Fruit fly (Drosophila melanogaster): ENCODE results near the gene Ir40a.

Gene Ir40a

dm6 chr2L:22214276-22214675, at the start of gene Ir40a:
TSS of gene Ir40a (minus strand) at chr2L:22214376.
- no peak for TF ChIP-seq CG13204 (GFP tag; optimal IDR thresholded peaks at IDR 0.05)
- TF ChIP-seq CG32121 (GFP tag; IDR thresholded peaks at IDR 0.05), result no peak
- no peak for TF ChIP-seq CG10348 (GFP tag; IDR thresholded peaks at IDR 0.05)
- no peak for TF ChIP-seq Ets98B (GFP tag; IDR thresholded peaks at IDR 0.05)
- no peak for TF ChIP-seq rn (GFP tag; IDR thresholded peaks at IDR 0.05)
- no peak for TF ChIP-seq CG14655 (GFP tag; optimal IDR thresholded peaks at IDR 0.05)
- TF ChIP-seq CG9948 (tag; optimal IDR thresholded peaks at IDR 0.05), result no peak
- no peak for TF ChIP-seq CG4496 (GFP tag; IDR thresholded peaks at IDR 0.05)
- no peak for TF ChIP-seq CG34367 (tag; optimal IDR thresholded peaks at IDR 0.05)
- TF ChIP-seq CG12605 (GFP tag; IDR thresholded peaks at IDR 0.05), result no peak
- TF ChIP-seq CG15710 (tag; optimal IDR thresholded peaks at IDR 0.05), result no peak
- TF ChIP-seq gl (tag; optimal IDR thresholded peaks at IDR 0.05), result no peak
- no peak for TF ChIP-seq fd96Ca (GFP tag; IDR thresholded peaks at IDR 0.05)
- no peak for TF ChIP-seq D1 (tag; optimal IDR thresholded peaks at IDR 0.05)

- TF ChIP-seq CG12605 (GFP tag; IDR thresholded peaks at IDR 0.05), result no peak
- TF ChIP-seq fd96Ca (GFP tag; IDR thresholded peaks at IDR 0.05), result no peak
- TF ChIP-seq CG4496 (GFP tag; IDR thresholded peaks at IDR 0.05), result no peak
- TF ChIP-seq EcR (GFP tag; optimal IDR thresholded peaks at IDR 0.05), result no peak
- TF ChIP-seq CG8159 (tag; optimal IDR thresholded peaks at IDR 0.05), result no peak
- no peak for TF ChIP-seq CG32121 (GFP tag; IDR thresholded peaks at IDR 0.05)
- TF ChIP-seq CG9948 (tag; optimal IDR thresholded peaks at IDR 0.05), result no peak
- no peak for TF ChIP-seq rn (GFP tag; IDR thresholded peaks at IDR 0.05)
- no peak for TF ChIP-seq CG34367 (tag; optimal IDR thresholded peaks at IDR 0.05)
- TF ChIP-seq CG15710 (tag; optimal IDR thresholded peaks at IDR 0.05), result no peak
Measured at dm6 chr2L:22261047-22261446, 46.9 kb upstream of the Ir40a start.

- TF ChIP-seq CG34367 (tag; optimal IDR thresholded peaks at IDR 0.05), result no peak
- TF ChIP-seq Pif1B (GFP tag; optimal IDR thresholded peaks at IDR 0.05), result no peak
- TF ChIP-seq rn (GFP tag; IDR thresholded peaks at IDR 0.05), result no peak
- TF ChIP-seq CG14655 (GFP tag; optimal IDR thresholded peaks at IDR 0.05), result no peak
- TF ChIP-seq gl (tag; optimal IDR thresholded peaks at IDR 0.05), result no peak
- no peak for TF ChIP-seq CG9948 (tag; optimal IDR thresholded peaks at IDR 0.05)
- TF ChIP-seq Pif1A (GFP tag; optimal IDR thresholded peaks at IDR 0.05), result no peak
- TF ChIP-seq Snoo (tag; optimal IDR thresholded peaks at IDR 0.05), result no peak
- no peak for TF ChIP-seq CG8159 (tag; optimal IDR thresholded peaks at IDR 0.05)
- no peak for TF ChIP-seq CG13204 (GFP tag; optimal IDR thresholded peaks at IDR 0.05)
- no peak for TF ChIP-seq D1 (tag; optimal IDR thresholded peaks at IDR 0.05)
- TF ChIP-seq CG12605 (GFP tag; IDR thresholded peaks at IDR 0.05), result no peak
- no peak for TF ChIP-seq fd96Ca (GFP tag; IDR thresholded peaks at IDR 0.05)
- no peak for TF ChIP-seq Ets98B (GFP tag; IDR thresholded peaks at IDR 0.05)
Measured at dm6 chr2L:22249570-22250274, 35.5 kb upstream of the Ir40a start, which contains the start of gene Tif-IA. TSS of gene Tif-IA (plus strand) at chr2L:22249876.

dm6 chr2L:22248230-22248629, 34.1 kb upstream of the Ir40a start:
- TF ChIP-seq CG9948 (tag; optimal IDR thresholded peaks at IDR 0.05) (no peak), CG12605 (GFP tag; IDR thresholded peaks at IDR 0.05) (no peak), CG8159 (tag; optimal IDR thresholded peaks at IDR 0.05) (no peak), EcR (GFP tag; optimal IDR thresholded peaks at IDR 0.05) (no peak), rn (GFP tag; IDR thresholded peaks at IDR 0.05) (no peak), CG17806 (tag; optimal IDR thresholded peaks at IDR 0.05) (no peak), Ets98B (GFP tag; IDR thresholded peaks at IDR 0.05) (no peak), Pif1B (GFP tag; optimal IDR thresholded peaks at IDR 0.05) (no peak), gl (tag; optimal IDR thresholded peaks at IDR 0.05) (no peak), Pif1A (GFP tag; optimal IDR thresholded peaks at IDR 0.05) (no peak)

dm6 chr2L:22247455-22248058, 33.4 kb upstream of the Ir40a start, which contains the start of gene RpL21:
TSS of gene RpL21 (minus strand) at chr2L:22247875.
- TF ChIP-seq CG8159 (tag; optimal IDR thresholded peaks at IDR 0.05) (peak; percentile 3), EcR (GFP tag; optimal IDR thresholded peaks at IDR 0.05) (no peak)

- TF ChIP-seq Snoo (tag; optimal IDR thresholded peaks at IDR 0.05) (peak; percentile 23), CG15710 (tag; optimal IDR thresholded peaks at IDR 0.05) (peak; percentile 0), Ets98B (GFP tag; IDR thresholded peaks at IDR 0.05) (no peak), CG8159 (tag; optimal IDR thresholded peaks at IDR 0.05) (peak; percentile 36)
Measured at dm6 chr2L:22239611-22240219, 25.5 kb upstream of the Ir40a start, which contains the start of gene Nubpl. TSS of gene Nubpl (plus strand) at chr2L:22239916.

dm6 chr2L:22176398-22176797, 37.8 kb downstream of the Ir40a start:
- TF ChIP-seq CG9948 (tag; optimal IDR thresholded peaks at IDR 0.05) (no peak), CG15710 (tag; optimal IDR thresholded peaks at IDR 0.05) (no peak), CG12605 (GFP tag; IDR thresholded peaks at IDR 0.05) (no peak), CG32121 (GFP tag; IDR thresholded peaks at IDR 0.05) (no peak), gl (tag; optimal IDR thresholded peaks at IDR 0.05) (no peak), fd96Ca (GFP tag; IDR thresholded peaks at IDR 0.05) (no peak), CG14655 (GFP tag; optimal IDR thresholded peaks at IDR 0.05) (no peak)
